Worm (Caenorhabditis elegans): ENCODE measurements around the gene F13E9.19.

DNA sequence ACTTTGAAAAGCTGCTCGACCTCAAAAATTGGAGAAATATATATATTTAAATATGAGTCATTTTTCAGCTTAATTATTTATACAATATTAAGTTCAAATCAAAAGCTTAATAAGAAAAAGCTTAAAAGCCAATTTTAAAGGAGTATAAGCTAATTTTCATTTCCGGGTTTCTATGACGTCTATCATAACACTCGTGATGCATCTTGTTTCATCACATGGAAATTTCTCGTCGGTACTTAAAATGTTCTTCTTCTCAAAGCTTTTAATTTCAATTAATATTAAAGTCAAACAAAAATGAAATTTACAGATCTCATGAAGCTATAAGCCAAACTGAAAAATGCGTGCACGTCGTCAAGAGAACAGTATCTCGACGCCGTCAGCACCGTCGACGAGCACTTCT lies 20.6 kb downstream of the F13E9.19 start, which contains the start of gene rbr-2:
- TF ChIP-seq ceh-82 (tag; optimal IDR thresholded peaks at IDR 0.05) (no peak), nhr-11 (tag; optimal IDR thresholded peaks at IDR 0.05) (no peak), elt-1 (tag; optimal IDR thresholded peaks at IDR 0.05) (no peak)
